Worm (Caenorhabditis elegans) whole organism, dauer: Measurements from ENCODE around the gene ckr-2.

ENCODE experiments used
- unc-62 ChIP-seq: sonication (generic microtip); optimal IDR thresholded peaks from 2 replicates; lab custom pipeline; 2017; ENCODE audit warnings: missing biosample characterization, missing genetic modification reagents, missing genetic modification characterization

ckr-2 gene

ce11 chrIII:1962552-1962951, 58.8 kb downstream of the ckr-2 start:
- TF ChIP-seq unc-62, result no peak

ce11 chrIII:1961895-1962506, 59.4 kb downstream of the ckr-2 start, which contains the start of gene mboa-6:
mboa-6 (minus strand) TSS chrIII:1961945.
- no peak for TF ChIP-seq unc-62
